Worm (Caenorhabditis elegans): Measurements from ENCODE around the gene prmn-1.

- TF ChIP-seq him-1 (tag; optimal IDR thresholded peaks at IDR 0.05) (no peak), W03F9.2 (tag; optimal IDR thresholded peaks at IDR 0.05) (no peak), dao-5 (tag; optimal IDR thresholded peaks at IDR 0.05) (no peak)
These were observed 2.9 kb downstream of the prmn-1 start for ce11 chrX:11387723-11388330.
